Fruit fly (Drosophila melanogaster) whole organism, embryonic: ENCODE measurements around the gene CG18258.

Source experiments
- Atf3 ChIP-seq: fragments of 200-800 bp; sonication (Bioruptor generic); optimal IDR thresholded peaks from 3 replicates; lab custom pipeline; 2016; ENCODE audit warnings: missing biosample characterization, missing genetic modification characterization
- CG1024 ChIP-seq: fragments of 200-800 bp; sonication (Bioruptor generic); IDR thresholded peaks from 2 replicates; pipeline ENCODE4 v1.3.6; 2022; ENCODE audit warnings: missing biosample characterization, missing genetic modification characterization
- CG11093 ChIP-seq: fragments of 200-800 bp; sonication (Bioruptor generic); IDR thresholded peaks from 3 replicates; pipeline ENCODE4 v1.3.6; 2022; ENCODE audit warnings: missing biosample characterization, missing genetic modification characterization
- CG11504 ChIP-seq: fragments of 200-800 bp; sonication (Bioruptor generic); optimal IDR thresholded peaks from 3 replicates; lab custom pipeline; 2019; ENCODE audit warnings: missing biosample characterization, mild to moderate bottlenecking, missing genetic modification characterization, moderate library complexity
- CG12104 ChIP-seq: fragments of 200-800 bp; sonication (Bioruptor generic); optimal IDR thresholded peaks from 3 replicates; lab custom pipeline; 2016; ENCODE audit warnings: missing biosample characterization, missing genetic modification characterization
- CG12769 ChIP-seq: fragments of 200-800 bp; sonication (Bioruptor generic); optimal IDR thresholded peaks from 2 replicates; lab custom pipeline; 2019; ENCODE audit warnings: missing biosample characterization, mild to moderate bottlenecking, missing genetic modification characterization, moderate library complexity
- CG12942 ChIP-seq: fragments of 200-800 bp; sonication (Bioruptor generic); optimal IDR thresholded peaks from 3 replicates; lab custom pipeline; 2016; ENCODE audit warnings: missing biosample characterization, missing genetic modification characterization
- CG13296 ChIP-seq: fragments of 200-800 bp; sonication (Bioruptor generic); optimal IDR thresholded peaks from 3 replicates; lab custom pipeline; 2018; ENCODE audit warnings: missing biosample characterization, mild to moderate bottlenecking, missing genetic modification characterization
- CG14014 ChIP-seq: fragments of 200-800 bp; sonication (Bioruptor generic); IDR thresholded peaks from 2 replicates; pipeline ENCODE4 v1.3.6; 2022; ENCODE audit warnings: missing biosample characterization, missing genetic modification characterization
- CG1647 ChIP-seq: fragments of 200-800 bp; sonication (Bioruptor generic); optimal IDR thresholded peaks from 3 replicates; lab custom pipeline; 2016; ENCODE audit warnings: missing biosample characterization, missing genetic modification characterization
- CG17328 ChIP-seq: fragments of 200-800 bp; sonication (Bioruptor generic); IDR thresholded peaks from 2 replicates; pipeline ENCODE4 v1.3.6; 2022; ENCODE audit warnings: missing biosample characterization, missing genetic modification characterization
- CG17359 ChIP-seq: fragments of 200-800 bp; sonication (Bioruptor generic); optimal IDR thresholded peaks from 3 replicates; lab custom pipeline; 2018; ENCODE audit warnings: missing biosample characterization, mild to moderate bottlenecking, missing genetic modification characterization, moderate library complexity
- CG2120 ChIP-seq: fragments of 200-800 bp; sonication (Bioruptor generic); optimal IDR thresholded peaks from 3 replicates; lab custom pipeline; 2016; ENCODE audit warnings: missing biosample characterization, missing genetic modification characterization
- CG2712 ChIP-seq: fragments of 200-800 bp; optimal IDR thresholded peaks from 3 replicates; lab custom pipeline; 2019; ENCODE audit warnings: missing biosample characterization, mild to moderate bottlenecking, missing genetic modification characterization, moderate library complexity
- CG31224 ChIP-seq: fragments of 200-800 bp; sonication (Bioruptor generic); IDR thresholded peaks from 2 replicates; pipeline ENCODE4 v1.3.6; 2022; ENCODE audit warnings: missing biosample characterization, missing genetic modification characterization
- CG4360 ChIP-seq: fragments of 200-800 bp; sonication (Bioruptor generic); IDR thresholded peaks from 2 replicates; pipeline ENCODE4 v1.3.6; 2022; ENCODE audit warnings: missing biosample characterization, missing genetic modification characterization
- CG7372 ChIP-seq: fragments of 200-800 bp; sonication (Bioruptor generic); IDR thresholded peaks from 2 replicates; pipeline ENCODE4 v1.3.6; 2022; ENCODE audit warnings: missing biosample characterization, missing genetic modification characterization
- CG7839 ChIP-seq: fragments of 200-800 bp; sonication (Bioruptor generic); optimal IDR thresholded peaks from 3 replicates; lab custom pipeline; 2018; ENCODE audit warnings: missing biosample characterization, mild to moderate bottlenecking, missing genetic modification characterization, moderate library complexity
- CG9437 ChIP-seq: fragments of 200-800 bp; sonication (Bioruptor generic); optimal IDR thresholded peaks from 2 replicates; lab custom pipeline; 2018; ENCODE audit warnings: missing biosample characterization, mild to moderate bottlenecking, missing genetic modification characterization
- CkIIα-i1 ChIP-seq: fragments of 200-800 bp; sonication (Bioruptor generic); IDR thresholded peaks from 2 replicates; pipeline ENCODE4 v1.3.6; 2022; ENCODE audit warnings: missing biosample characterization, missing genetic modification characterization
- CoRest ChIP-seq: fragments of 200-800 bp; sonication (Bioruptor generic); optimal IDR thresholded peaks from 3 replicates; lab custom pipeline; 2018; ENCODE audit warnings: missing biosample characterization, mild to moderate bottlenecking, missing genetic modification characterization, moderate library complexity
- CrebB ChIP-seq: fragments of 200-800 bp; sonication (Bioruptor generic); optimal IDR thresholded peaks from 3 replicates; lab custom pipeline; 2018; ENCODE audit warnings: missing biosample characterization, mild to moderate bottlenecking, missing genetic modification characterization
- H15 ChIP-seq: fragments of 200-800 bp; sonication (Bioruptor generic); IDR thresholded peaks from 3 replicates; pipeline ENCODE4 v1.3.6; 2022; ENCODE audit warnings: missing biosample characterization, missing genetic modification characterization
- Hr3 ChIP-seq: fragments of 200-800 bp; sonication (Bioruptor generic); optimal IDR thresholded peaks from 3 replicates; lab custom pipeline; 2016; ENCODE audit warnings: missing biosample characterization, missing genetic modification characterization
- Hr39 ChIP-seq: fragments of >200 bp; optimal IDR thresholded peaks from 2 replicates; lab custom pipeline; 2017
- Jarid2 ChIP-seq: fragments of 200-800 bp; sonication (Bioruptor generic); optimal IDR thresholded peaks from 3 replicates; lab custom pipeline; 2017; ENCODE audit warnings: mild to moderate bottlenecking, missing biosample characterization, missing genetic modification reagents, missing genetic modification characterization
- Kr ChIP-seq: fragments of 200-800 bp; sonication (Bioruptor generic); optimal IDR thresholded peaks from 2 replicates; lab custom pipeline; 2017; ENCODE audit warnings: missing biosample characterization, mild to moderate bottlenecking, missing genetic modification characterization
- Mes4 ChIP-seq: fragments of 200-800 bp; sonication (Bioruptor generic); optimal IDR thresholded peaks from 2 replicates; lab custom pipeline; 2016; ENCODE audit warnings: missing biosample characterization, missing genetic modification characterization
- Myb ChIP-seq: fragments of 200-800 bp; sonication (Bioruptor generic); optimal IDR thresholded peaks from 2 replicates; lab custom pipeline; 2016; ENCODE audit warnings: missing biosample characterization, missing genetic modification characterization
- Oli ChIP-seq: fragments of 200-800 bp; sonication (Bioruptor generic); optimal IDR thresholded peaks from 2 replicates; lab custom pipeline; 2018; ENCODE audit warnings: missing biosample characterization, mild to moderate bottlenecking, missing genetic modification characterization, moderate library complexity
- PHDP ChIP-seq: fragments of 200-800 bp; sonication (Bioruptor generic); optimal IDR thresholded peaks from 3 replicates; lab custom pipeline; 2018; ENCODE audit warnings: missing biosample characterization, mild to moderate bottlenecking, missing genetic modification characterization, moderate library complexity
- Side ChIP-seq: fragments of 200-800 bp; sonication (Bioruptor generic); optimal IDR thresholded peaks from 2 replicates; lab custom pipeline; 2016; ENCODE audit warnings: missing biosample characterization, missing genetic modification characterization
- Ssrp ChIP-seq: fragments of 200-800 bp; sonication (Bioruptor generic); optimal IDR thresholded peaks from 2 replicates; lab custom pipeline; 2018; ENCODE audit warnings: missing biosample characterization, mild to moderate bottlenecking, missing genetic modification characterization, moderate library complexity
- bab2 ChIP-seq: fragments of 200-800 bp; sonication (Bioruptor generic); optimal IDR thresholded peaks from 2 replicates; lab custom pipeline; 2016; ENCODE audit warnings: missing biosample characterization, missing genetic modification characterization
- cad ChIP-seq: fragments of >200 bp; optimal IDR thresholded peaks from 2 replicates; lab custom pipeline; 2017; ENCODE audit warnings: missing biosample characterization, missing genetic modification characterization
- chif ChIP-seq, 2 experiments: fragments of 200-800 bp; sonication (Bioruptor generic); optimal IDR thresholded peaks; 3 replicates each; lab custom pipeline; 2016; ENCODE audit warnings: missing biosample characterization in 2 of 2, missing genetic modification characterization in 2 of 2
- da ChIP-seq: fragments of 200-800 bp; sonication (Bioruptor generic); optimal IDR thresholded peaks from 2 replicates; lab custom pipeline; 2016; ENCODE audit warnings: missing biosample characterization, missing genetic modification characterization
- dan ChIP-seq: fragments of 200-800 bp; sonication (Bioruptor generic); IDR thresholded peaks from 2 replicates; pipeline ENCODE4 v1.3.6; 2022; ENCODE audit warnings: missing biosample characterization, missing genetic modification characterization
- dmrt11E ChIP-seq: fragments of 200-800 bp; sonication (Bioruptor generic); optimal IDR thresholded peaks from 3 replicates; lab custom pipeline; 2018; ENCODE audit warnings: missing biosample characterization, mild to moderate bottlenecking, missing genetic modification characterization, moderate library complexity
- esg ChIP-seq: fragments of 200-800 bp; sonication (Bioruptor generic); conservative IDR thresholded peaks from 2 replicates; pipeline ENCODE4 v1.3.6; 2022; ENCODE audit warnings: missing biosample characterization, missing genetic modification characterization
- fd3F ChIP-seq: fragments of 200-800 bp; sonication (Bioruptor generic); optimal IDR thresholded peaks from 2 replicates; lab custom pipeline; 2018; ENCODE audit warnings: missing biosample characterization, mild to moderate bottlenecking, missing genetic modification characterization, moderate library complexity
- fd96Cb ChIP-seq: fragments of 200-800 bp; sonication (Bioruptor generic); optimal IDR thresholded peaks from 2 replicates; lab custom pipeline; 2018; ENCODE audit warnings: missing biosample characterization, mild to moderate bottlenecking, missing genetic modification characterization, moderate library complexity
- fru ChIP-seq: fragments of >200 bp; optimal IDR thresholded peaks from 2 replicates; lab custom pipeline; 2017
- her ChIP-seq: fragments of 200-800 bp; sonication (Bioruptor generic); optimal IDR thresholded peaks from 2 replicates; lab custom pipeline; 2016; ENCODE audit warnings: missing biosample characterization, missing genetic modification characterization
- hth ChIP-seq: fragments of >200 bp; optimal IDR thresholded peaks from 2 replicates; lab custom pipeline; 2017; ENCODE audit warnings: inconsistent platforms
- ken ChIP-seq: fragments of 200-800 bp; sonication (Bioruptor generic); IDR thresholded peaks from 3 replicates; pipeline ENCODE4 v1.3.6; 2022; ENCODE audit warnings: missing biosample characterization, missing genetic modification characterization
- klu ChIP-seq: fragments of 200-800 bp; sonication (Bioruptor generic); IDR thresholded peaks from 2 replicates; pipeline ENCODE4 v1.3.6; 2022; ENCODE audit warnings: missing biosample characterization, missing genetic modification characterization
- lab ChIP-seq: fragments of 200-800 bp; sonication (Bioruptor generic); optimal IDR thresholded peaks from 3 replicates; lab custom pipeline; 2017; ENCODE audit warnings: missing biosample characterization, missing genetic modification characterization, mild to moderate bottlenecking, moderate library complexity, missing genetic modification reagents
- lilli ChIP-seq: fragments of 200-800 bp; sonication (Bioruptor generic); optimal IDR thresholded peaks from 3 replicates; lab custom pipeline; 2016; ENCODE audit warnings: missing biosample characterization, missing genetic modification characterization
- row ChIP-seq: fragments of 200-800 bp; sonication (Bioruptor generic); IDR thresholded peaks from 3 replicates; pipeline ENCODE4 v1.3.6; 2022; ENCODE audit warnings: missing biosample characterization, missing genetic modification characterization
- scrt ChIP-seq: fragments of 200-800 bp; sonication (Bioruptor generic); optimal IDR thresholded peaks from 2 replicates; lab custom pipeline; 2018; ENCODE audit warnings: missing biosample characterization, mild to moderate bottlenecking, missing genetic modification characterization, moderate library complexity
- sob ChIP-seq: fragments of 200-800 bp; sonication (Bioruptor generic); IDR thresholded peaks from 2 replicates; pipeline ENCODE4 v1.3.6; 2022; ENCODE audit warnings: missing biosample characterization, missing genetic modification characterization
- stwl ChIP-seq: fragments of 200-800 bp; sonication (Bioruptor generic); optimal IDR thresholded peaks from 3 replicates; lab custom pipeline; 2018; ENCODE audit warnings: missing biosample characterization, mild to moderate bottlenecking, missing genetic modification characterization, moderate library complexity

The CG18258 gene

dm6 chrX:17178484-17178921 is 33.6 kb upstream of the CG18258 start (continued):
- TF ChIP-seq da (GFP tag; lab: Kevin White, UChicago) = peak; percentile 15
- TF ChIP-seq lilli (GFP tag; lab: Kevin White, UChicago) = peak; percentile 96
- peak; percentile 82 for TF ChIP-seq CkIIα-i1 (GFP tag; lab: Robert Waterston, UW)
- peak; percentile 99 for TF ChIP-seq sob (GFP tag; lab: Robert Waterston, UW)
- no peak for TF ChIP-seq CG12942 (GFP tag; lab: Kevin White, UChicago)
- no peak for TF ChIP-seq Ssrp (tag; lab: Kevin White, UChicago)
- peak; percentile 97 for TF ChIP-seq CG13296
- peak; percentile 98 for TF ChIP-seq CG17359
- no peak for TF ChIP-seq CrebB (tag; lab: Kevin White, UChicago)
- peak; percentile 94 for TF ChIP-seq fd3F (GFP tag; lab: Kevin White, UChicago)
- TF ChIP-seq Jarid2 = peak; percentile 84
- no peak for TF ChIP-seq fru
- peak; percentile 91 for TF ChIP-seq Side
- TF ChIP-seq dmrt11E (tag; lab: Kevin White, UChicago) = no peak
- peak; percentile 74; the same call in 2 of the 3 replicates for TF ChIP-seq ken (GFP tag; lab: Robert Waterston, UW)
- no peak for TF ChIP-seq CG14014 (GFP tag; lab: Robert Waterston, UW)
- no peak for TF ChIP-seq Mes4 (GFP tag; lab: Kevin White, UChicago)
- TF ChIP-seq CG7839 = peak; percentile 99
- TF ChIP-seq Myb = peak; percentile 22
- peak; percentile 88 for TF ChIP-seq CG4360 (GFP tag; lab: Robert Waterston, UW)
- TF ChIP-seq H15 (GFP tag; lab: Robert Waterston, UW) = peak; percentile 99
- TF ChIP-seq CG1647 = peak; percentile 93
- peak; percentile 94 for TF ChIP-seq dan (GFP tag; lab: Robert Waterston, UW)
- no peak for TF ChIP-seq row (GFP tag; lab: Robert Waterston, UW)
- no peak for TF ChIP-seq hth
- TF ChIP-seq PHDP = no peak
- peak; percentile 98 for TF ChIP-seq fd96Cb (tag; lab: Kevin White, UChicago)
- TF ChIP-seq CoRest (tag; lab: Kevin White, UChicago) = no peak
- TF ChIP-seq CG31224 (GFP tag; lab: Robert Waterston, UW) = peak; percentile 95
- TF ChIP-seq CG2120 (GFP tag; lab: Kevin White, UChicago) = no peak
- TF ChIP-seq lab (GFP tag; lab: Kevin White, UChicago) = peak; percentile 98
- no peak for TF ChIP-seq Atf3 (GFP tag; lab: Kevin White, UChicago)
- TF ChIP-seq scrt (GFP tag; lab: Kevin White, UChicago) = peak; percentile 93
- TF ChIP-seq klu (GFP tag; lab: Robert Waterston, UW) = peak; percentile 97
- peak; percentile 97 for TF ChIP-seq CG11504 (tag; lab: Kevin White, UChicago)
- TF ChIP-seq CG2712 (tag; lab: Kevin White, UChicago) = peak; percentile 99
- TF ChIP-seq CG17328 = no peak
- TF ChIP-seq esg = peak; percentile 83
- peak in 1 of 2 experiments; percentile 86 for TF ChIP-seq chif (GFP tag; optimal IDR thresholded peaks at IDR 0.05; lab: Kevin White, UChicago)
- TF ChIP-seq Kr (GFP tag; lab: Kevin White, UChicago) = peak; percentile 63
- TF ChIP-seq Hr39 (lab: Kevin White, UChicago) = no peak
- TF ChIP-seq CG9437 (GFP tag; lab: Kevin White, UChicago) = no peak
- peak; percentile 98 for TF ChIP-seq CG7372 (GFP tag; lab: Robert Waterston, UW)
- TF ChIP-seq CG1024 = peak; percentile 96
- TF ChIP-seq CG12104 = peak; percentile 94
- TF ChIP-seq CG11093 (GFP tag; lab: Robert Waterston, UW) = peak; percentile 98
- peak; percentile 61 for TF ChIP-seq cad
- peak; percentile 80 for TF ChIP-seq Oli (tag; lab: Kevin White, UChicago)
- peak; percentile 70 for TF ChIP-seq stwl (tag; lab: Kevin White, UChicago)
- peak; percentile 47 for TF ChIP-seq her (GFP tag; lab: Kevin White, UChicago)
- peak; percentile 98 for TF ChIP-seq bab2
- no peak for TF ChIP-seq CG12769
- peak; percentile 97 for TF ChIP-seq Hr3 (GFP tag; lab: Kevin White, UChicago)
